Fruit fly (Drosophila melanogaster): Measurements from ENCODE around the gene mRpL45.
A peak's percentile ranks its signal among the peaks of the same experiment; 100 is the strongest.

mRpL45 gene

dm6 chr3R:22629174-22629573, 10.9 kb downstream of the mRpL45 start (continued):
- TF ChIP-seq Sox102F (GFP tag; optimal IDR thresholded peaks at IDR 0.05) = peak; percentile 17
- no peak for TF ChIP-seq Mes4 (GFP tag; optimal IDR thresholded peaks at IDR 0.05)
- no peak for TF ChIP-seq da (GFP tag; optimal IDR thresholded peaks at IDR 0.05)
- no peak for TF ChIP-seq CG16813 (GFP tag; IDR thresholded peaks at IDR 0.05; ENCODE audit: partially characterized antibody)
- no peak for TF ChIP-seq twi (tag; optimal IDR thresholded peaks at IDR 0.05)
- no peak for TF ChIP-seq CG15514 (GFP tag; optimal IDR thresholded peaks at IDR 0.05)
- TF ChIP-seq CG5953 (GFP tag; IDR thresholded peaks at IDR 0.05) = no peak
- no peak for TF ChIP-seq zfh2 (GFP tag; optimal IDR thresholded peaks at IDR 0.05)
- TF ChIP-seq CG12236 (GFP tag; optimal IDR thresholded peaks at IDR 0.05) = no peak
- no peak for TF ChIP-seq Abd-B (GFP tag; optimal IDR thresholded peaks at IDR 0.05)
- TF ChIP-seq ara (GFP tag; IDR thresholded peaks at IDR 0.05) = no peak
- TF ChIP-seq NC2α (GFP tag; optimal IDR thresholded peaks at IDR 0.05) = no peak
- peak in 1 of 2 experiments; percentile 51 for TF ChIP-seq Hr51 (GFP tag; optimal IDR thresholded peaks at IDR 0.05)
- TF ChIP-seq grau (tag; optimal IDR thresholded peaks at IDR 0.05) = peak; percentile 36
- TF ChIP-seq CG13775 (GFP tag; optimal IDR thresholded peaks at IDR 0.05) = no peak
- TF ChIP-seq CG8765 (GFP tag; IDR thresholded peaks at IDR 0.05) = no peak
- no peak for TF ChIP-seq CG8089 (GFP tag; optimal IDR thresholded peaks at IDR 0.05)
- TF ChIP-seq CG10147 (GFP tag; optimal IDR thresholded peaks at IDR 0.05) = no peak
- TF ChIP-seq ase (GFP tag; IDR thresholded peaks at IDR 0.05) = no peak
- TF ChIP-seq CG11093 (GFP tag; IDR thresholded peaks at IDR 0.05) = no peak
- no peak for TF ChIP-seq CG14965 (GFP tag; optimal IDR thresholded peaks at IDR 0.05; ENCODE audit: borderline replicate concordance)
- peak; percentile 19 for TF ChIP-seq CG12391 (tag; optimal IDR thresholded peaks at IDR 0.05)
- TF ChIP-seq CG30020 (tag; optimal IDR thresholded peaks at IDR 0.05) = no peak
- TF ChIP-seq Doc2 (GFP tag; IDR thresholded peaks at IDR 0.05) = no peak
- TF ChIP-seq CG31365 (tag; optimal IDR thresholded peaks at IDR 0.05) = no peak
- no peak for TF ChIP-seq knrl (GFP tag; IDR thresholded peaks at IDR 0.05; ENCODE audit: partially characterized antibody)
- TF ChIP-seq CG1603 (tag; optimal IDR thresholded peaks at IDR 0.05) = no peak
- no peak for TF ChIP-seq CG18599 (GFP tag; optimal IDR thresholded peaks at IDR 0.05)
- no peak for TF ChIP-seq CG30431 (GFP tag; optimal IDR thresholded peaks at IDR 0.05)
- no peak for TF ChIP-seq unpg (GFP tag; optimal IDR thresholded peaks at IDR 0.05)
- TF ChIP-seq H15 (GFP tag; IDR thresholded peaks at IDR 0.05) = no peak
- TF ChIP-seq CG31441 (GFP tag; IDR thresholded peaks at IDR 0.05) = 0 out of 2 replicates have a peak, but pooled peaks have one; percentile 20
- peak; percentile 13 for TF ChIP-seq CG13424 (tag; optimal IDR thresholded peaks at IDR 0.05)
- peak; percentile 7 for TF ChIP-seq CG8924 (tag; optimal IDR thresholded peaks at IDR 0.05)
- peak; percentile 5 for TF ChIP-seq Hmr (GFP tag; optimal IDR thresholded peaks at IDR 0.05)
- no peak for TF ChIP-seq CG17802 (tag; optimal IDR thresholded peaks at IDR 0.05)
- no peak for TF ChIP-seq Hr78 (GFP tag; optimal IDR thresholded peaks at IDR 0.05)
- TF ChIP-seq CG11085 (GFP tag; IDR thresholded peaks at IDR 0.05) = no peak
- no peak for TF ChIP-seq CG34224 (GFP tag; IDR thresholded peaks at IDR 0.05; ENCODE audit: partially characterized antibody)
- no peak for TF ChIP-seq Fer1 (GFP tag; optimal IDR thresholded peaks at IDR 0.05)
- no peak for TF ChIP-seq CHES-1-like (GFP tag; optimal IDR thresholded peaks at IDR 0.05)
- peak; percentile 24 for TF ChIP-seq CG2712 (tag; optimal IDR thresholded peaks at IDR 0.05)
- TF ChIP-seq CG31388 (GFP tag; optimal IDR thresholded peaks at IDR 0.05) = no peak
